Fruit fly (Drosophila melanogaster) whole organism, prepupa: Measurements from ENCODE around the gene CG7362.

Experiments used
- Blimp-1 ChIP-seq: fragments of 200-800 bp; sonication (Bioruptor generic); optimal IDR thresholded peaks from 3 replicates; lab custom pipeline; 2017; ENCODE audit warnings: missing biosample characterization, missing genetic modification characterization, mild to moderate bottlenecking, moderate library complexity, missing genetic modification reagents
- CG10631 ChIP-seq: fragments of 200-800 bp; sonication (Bioruptor generic); optimal IDR thresholded peaks from 2 replicates; lab custom pipeline; 2016; ENCODE audit warnings: missing biosample characterization, missing genetic modification characterization
- CG10669 ChIP-seq: fragments of 200-800 bp; sonication (Bioruptor generic); optimal IDR thresholded peaks from 3 replicates; lab custom pipeline; 2018; ENCODE audit warnings: missing biosample characterization, mild to moderate bottlenecking, missing genetic modification characterization, moderate library complexity
- CG11294 ChIP-seq: fragments of 200-800 bp; sonication (Bioruptor generic); IDR thresholded peaks from 2 replicates; pipeline ENCODE4 v1.3.6; 2022; ENCODE audit warnings: missing biosample characterization, missing genetic modification characterization
- CG11762 ChIP-seq: fragments of 200-800 bp; sonication (Bioruptor generic); optimal IDR thresholded peaks from 3 replicates; lab custom pipeline; 2016; ENCODE audit warnings: missing biosample characterization, missing genetic modification characterization; ENCODE audit not compliant: insufficient read depth
- CG15336 ChIP-seq: fragments of 200-800 bp; sonication (Bioruptor generic); IDR thresholded peaks from 2 replicates; pipeline ENCODE4 v1.3.6; 2022; ENCODE audit warnings: missing biosample characterization, missing genetic modification characterization
- CG16779 ChIP-seq: fragments of 200-800 bp; sonication (Bioruptor generic); optimal IDR thresholded peaks from 3 replicates; lab custom pipeline; 2017; ENCODE audit warnings: missing biosample characterization, mild to moderate bottlenecking, missing genetic modification characterization
- CG4318 ChIP-seq: fragments of 200-800 bp; sonication (Bioruptor generic); optimal IDR thresholded peaks from 3 replicates; lab custom pipeline; 2017; ENCODE audit warnings: missing biosample characterization, mild to moderate bottlenecking, missing genetic modification characterization
- CG6163 ChIP-seq: fragments of 200-800 bp; sonication (Bioruptor generic); IDR thresholded peaks from 3 replicates; pipeline ENCODE4 v1.3.6; 2022; ENCODE audit warnings: missing biosample characterization, missing genetic modification characterization
- CG6792 ChIP-seq: fragments of 200-800 bp; sonication (Bioruptor generic); optimal IDR thresholded peaks from 3 replicates; lab custom pipeline; 2016; ENCODE audit warnings: missing biosample characterization, missing genetic modification characterization
- CG6808 ChIP-seq: fragments of 200-800 bp; sonication (Bioruptor generic); optimal IDR thresholded peaks from 3 replicates; lab custom pipeline; 2017; ENCODE audit warnings: missing biosample characterization, missing genetic modification characterization, mild to moderate bottlenecking, moderate library complexity, missing genetic modification reagents
- CG7368 ChIP-seq: fragments of 200-800 bp; sonication (Bioruptor generic); optimal IDR thresholded peaks from 3 replicates; lab custom pipeline; 2016; ENCODE audit warnings: missing biosample characterization, missing genetic modification characterization
- CG8119 ChIP-seq: fragments of 200-800 bp; sonication (Bioruptor generic); IDR thresholded peaks from 3 replicates; pipeline ENCODE4 v1.3.6; 2022; ENCODE audit warnings: missing biosample characterization, missing genetic modification characterization
- CG9139 ChIP-seq: fragments of 200-800 bp; sonication (Bioruptor generic); optimal IDR thresholded peaks from 3 replicates; lab custom pipeline; 2017; ENCODE audit warnings: missing biosample characterization, mild to moderate bottlenecking, missing genetic modification characterization
- Gug ChIP-seq: fragments of 200-800 bp; sonication (Bioruptor generic); IDR thresholded peaks from 2 replicates; pipeline ENCODE4 v1.3.6; 2022; ENCODE audit warnings: missing biosample characterization, missing genetic modification characterization
- Hr38 ChIP-seq: sonication (Bioruptor generic); optimal IDR thresholded peaks from 2 replicates; lab custom pipeline; 2016; ENCODE audit warnings: missing biosample characterization, missing genetic modification characterization
- Hr4 ChIP-seq: fragments of 200-800 bp; sonication (Bioruptor generic); optimal IDR thresholded peaks from 3 replicates; lab custom pipeline; 2016; ENCODE audit warnings: missing biosample characterization, missing genetic modification characterization
- Met ChIP-seq: fragments of 200-800 bp; sonication (Bioruptor generic); optimal IDR thresholded peaks from 3 replicates; lab custom pipeline; 2016; ENCODE audit warnings: missing biosample characterization, missing genetic modification characterization
- OdsH ChIP-seq: fragments of 200-800 bp; sonication (Bioruptor generic); optimal IDR thresholded peaks from 3 replicates; lab custom pipeline; 2016; ENCODE audit warnings: missing biosample characterization, missing genetic modification characterization
- Smox ChIP-seq: fragments of 200-800 bp; sonication (Bioruptor generic); optimal IDR thresholded peaks from 3 replicates; lab custom pipeline; 2016; ENCODE audit warnings: missing biosample characterization, missing genetic modification characterization
- Sox102F ChIP-seq: fragments of 200-800 bp; sonication (Bioruptor generic); optimal IDR thresholded peaks from 2 replicates; lab custom pipeline; 2016; ENCODE audit warnings: missing biosample characterization, mild to moderate bottlenecking, missing genetic modification characterization
- Sox14 ChIP-seq: fragments of 200-800 bp; sonication (Bioruptor generic); optimal IDR thresholded peaks from 3 replicates; lab custom pipeline; 2016; ENCODE audit warnings: missing biosample characterization, missing genetic modification characterization
- acj6 ChIP-seq: fragments of 200-800 bp; sonication (Bioruptor generic); optimal IDR thresholded peaks from 3 replicates; lab custom pipeline; 2016; ENCODE audit warnings: missing biosample characterization, missing genetic modification characterization
- cyc ChIP-seq: fragments of 200-800 bp; sonication (Bioruptor generic); optimal IDR thresholded peaks from 3 replicates; lab custom pipeline; 2016; ENCODE audit warnings: missing biosample characterization, missing genetic modification characterization
- dsx ChIP-seq: fragments of 200-800 bp; optimal IDR thresholded peaks from 3 replicates; lab custom pipeline; 2019; ENCODE audit warnings: missing biosample characterization, mild to moderate bottlenecking, missing genetic modification characterization, moderate library complexity; ENCODE audit not compliant: poor library complexity, severe bottlenecking
- eg ChIP-seq: fragments of 200-800 bp; sonication (Bioruptor generic); IDR thresholded peaks from 3 replicates; pipeline ENCODE4 v1.3.6; 2022; ENCODE audit warnings: missing biosample characterization, missing genetic modification characterization
- esn ChIP-seq: fragments of 200-800 bp; sonication (Bioruptor generic); optimal IDR thresholded peaks from 2 replicates; lab custom pipeline; 2016; ENCODE audit warnings: missing biosample characterization, mild to moderate bottlenecking, missing genetic modification characterization, moderate library complexity
- fd59A ChIP-seq: fragments of 200-800 bp; sonication (Bioruptor generic); optimal IDR thresholded peaks from 2 replicates; lab custom pipeline; 2017; ENCODE audit warnings: missing biosample characterization, mild to moderate bottlenecking, missing genetic modification characterization, missing genetic modification reagents
- fd85E ChIP-seq: fragments of 200-800 bp; sonication (Bioruptor generic); optimal IDR thresholded peaks from 3 replicates; lab custom pipeline; 2016; ENCODE audit warnings: missing biosample characterization, missing genetic modification characterization
- fkh ChIP-seq: fragments of 200-800 bp; sonication (Bioruptor generic); optimal IDR thresholded peaks from 3 replicates; lab custom pipeline; 2017; ENCODE audit warnings: missing biosample characterization, mild to moderate bottlenecking, missing genetic modification characterization, moderate library complexity
- pdm3 ChIP-seq: fragments of 200-800 bp; sonication (Bioruptor generic); optimal IDR thresholded peaks from 3 replicates; lab custom pipeline; 2016; ENCODE audit warnings: missing biosample characterization, missing genetic modification characterization
- salr ChIP-seq, 2 experiments: fragments of 200-800 bp; sonication (Bioruptor generic); optimal IDR thresholded peaks; 3 replicates each; lab custom pipeline; 2016 to 2018; ENCODE audit warnings: missing biosample characterization in 2 of 2, missing genetic modification characterization in 2 of 2, mild to moderate bottlenecking in 1 of 2
- ss ChIP-seq, 2 experiments: fragments of 200-800 bp; sonication (Bioruptor generic); optimal IDR thresholded peaks; 2 replicates in 1 of 2; 3 replicates in 1 of 2; lab custom pipeline; 2017 to 2018; ENCODE audit warnings: mild to moderate bottlenecking in 2 of 2, missing biosample characterization in 2 of 2, missing genetic modification characterization in 2 of 2, moderate library complexity in 1 of 2
- svp ChIP-seq: fragments of 200-800 bp; sonication (Bioruptor generic); peaks from one replicate; lab custom pipeline; 2016; ENCODE audit warnings: missing biosample characterization, missing genetic modification characterization
- vri ChIP-seq: fragments of 200-800 bp; sonication (Bioruptor generic); optimal IDR thresholded peaks from 3 replicates; lab custom pipeline; 2016; ENCODE audit warnings: missing biosample characterization, mild to moderate bottlenecking, missing genetic modification characterization

CG7362 gene

DNA sequence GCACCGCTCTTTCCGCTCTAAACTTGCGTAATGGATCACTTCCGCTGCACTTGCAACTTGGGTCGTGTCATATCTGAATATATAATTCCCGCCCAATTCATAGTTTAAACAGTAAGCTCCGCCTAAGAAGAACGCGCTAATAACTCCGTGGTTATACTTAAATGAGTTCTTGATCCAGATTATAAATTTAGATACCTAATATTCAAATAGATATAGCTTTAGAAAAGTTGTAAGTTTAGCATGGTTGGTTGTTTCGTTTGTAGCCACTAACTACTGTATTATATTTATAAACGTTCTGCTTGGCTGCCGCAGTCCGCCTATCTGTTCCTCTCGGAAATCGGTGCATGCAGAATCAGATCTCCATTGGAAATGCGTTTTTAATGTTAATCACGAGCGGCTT lies 11.3 kb downstream of the CG7362 start (continued):
- TF ChIP-seq Met (peak; percentile 71), dsx (GFP tag; lab: Kevin White, UChicago) (peak; percentile 80), OdsH (GFP tag; lab: Kevin White, UChicago) (peak; percentile 75), pdm3 (peak; percentile 77), CG4318 (GFP tag; lab: Kevin White, UChicago) (no peak), Hr4 (GFP tag; lab: Kevin White, UChicago) (peak; percentile 71), CG6808 (GFP tag; lab: Kevin White, UChicago) (peak; percentile 62), CG10631 (peak; percentile 76), vri (GFP tag; lab: Kevin White, UChicago) (peak; percentile 14), fkh (no peak), CG16779 (tag; lab: Kevin White, UChicago) (peak; percentile 8), Smox (GFP tag; lab: Kevin White, UChicago) (peak; percentile 67), fd85E (GFP tag; lab: Kevin White, UChicago) (no peak), Sox14 (GFP tag; lab: Kevin White, UChicago) (peak; percentile 65), svp (GFP tag; lab: Kevin White, UChicago) (peak; percentile 91), eg (GFP tag; lab: Robert Waterston, UW) (peak; percentile 83), acj6 (GFP tag; lab: Kevin White, UChicago) (peak; percentile 78), Hr38 (GFP tag; lab: Kevin White, UChicago) (no peak), CG15336 (peak; percentile 75), CG11762 (GFP tag; lab: Kevin White, UChicago) (peak; percentile 46), esn (GFP tag; lab: Kevin White, UChicago) (peak; percentile 78), CG6792 (GFP tag; lab: Kevin White, UChicago) (peak; percentile 53), CG7368 (GFP tag; lab: Kevin White, UChicago) (peak; percentile 38), CG11294 (0 out of 2 replicates have a peak, but pooled peaks have one; percentile 56), CG10669 (GFP tag; lab: Kevin White, UChicago) (peak; percentile 71), CG8119 (GFP tag; lab: Robert Waterston, UW) (peak; percentile 75), fd59A (GFP tag; lab: Kevin White, UChicago) (peak; percentile 44), Gug (peak; percentile 66), salr (GFP tag; optimal IDR thresholded peaks at IDR 0.05; lab: Kevin White, UChicago) (peak; percentile 25 to 35)
- TF ChIP-seq, all 60 proteins: peak for 52

DNA sequence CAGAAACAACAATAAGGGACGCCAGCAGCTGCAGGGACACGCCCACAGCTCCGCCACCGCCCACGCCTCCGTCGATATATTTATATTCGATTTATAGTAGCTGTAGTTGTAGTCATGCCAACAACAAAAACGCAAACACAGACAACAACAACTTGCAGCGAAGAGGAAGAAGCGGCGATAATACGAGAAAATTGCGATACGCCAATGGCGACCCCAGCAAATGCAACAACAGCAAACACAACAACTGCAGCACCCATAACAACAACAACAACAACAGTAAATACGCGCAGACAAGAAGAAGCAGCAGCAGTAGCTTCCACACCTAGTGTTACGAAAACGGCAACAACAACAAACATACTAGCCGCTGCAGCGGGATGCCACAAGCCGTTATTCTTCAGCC lies 12.2 kb downstream of the CG7362 start:
- TF ChIP-seq Blimp-1 (GFP tag; lab: Kevin White, UChicago) (no peak), CG8119 (GFP tag; lab: Robert Waterston, UW) (0 out of 3 replicates have a peak, but pooled peaks have one; percentile 15), Sox102F (GFP tag; lab: Kevin White, UChicago) (no peak), vri (GFP tag; lab: Kevin White, UChicago) (no peak), Hr4 (GFP tag; lab: Kevin White, UChicago) (no peak), CG6163 (GFP tag; lab: Robert Waterston, UW) (no peak), Sox14 (GFP tag; lab: Kevin White, UChicago) (no peak), CG9139 (no peak), Hr38 (GFP tag; lab: Kevin White, UChicago) (no peak), esn (GFP tag; lab: Kevin White, UChicago) (no peak), CG6792 (GFP tag; lab: Kevin White, UChicago) (no peak), CG7368 (GFP tag; lab: Kevin White, UChicago) (no peak), salr (GFP tag; optimal IDR thresholded peaks at IDR 0.05; lab: Kevin White, UChicago) (no peak), cyc (no peak), CG15336 (no peak), ss (GFP tag; optimal IDR thresholded peaks at IDR 0.05; lab: Kevin White, UChicago) (peak in 1 of 2 experiments; percentile 1), acj6 (GFP tag; lab: Kevin White, UChicago) (no peak), svp (GFP tag; lab: Kevin White, UChicago) (peak; percentile 31), CG6808 (GFP tag; lab: Kevin White, UChicago) (no peak), fkh (peak; percentile 3)
